Worm (Caenorhabditis elegans) whole organism, early embryonic: ENCODE measurements around the gene Y6E2A.7.
"Not testable (repeated sequence)": the region's sequence is repeated elsewhere in the genome, so short reads cannot be mapped to it uniquely, and the experiment has no call there.

Source experiments
- B0310.2 ChIP-seq: sonication (generic microtip); optimal IDR thresholded peaks from 2 replicates; lab custom pipeline; 2016; ENCODE audit warnings: mild to moderate bottlenecking, missing genetic modification characterization, missing compliant biosample characterization
- F13C5.2 ChIP-seq: sonication (generic microtip); optimal IDR thresholded peaks from 2 replicates; lab custom pipeline; 2017; ENCODE audit warnings: mild to moderate bottlenecking, missing genetic modification characterization, inconsistent platforms, missing compliant biosample characterization
- aly-1 ChIP-seq: sonication (generic microtip); optimal IDR thresholded peaks from 2 replicates; lab custom pipeline; 2016; ENCODE audit warnings: missing genetic modification characterization, missing compliant biosample characterization
- ama-1 ChIP-seq: fragments of 150-350 bp; optimal IDR thresholded peaks from 2 replicates; lab custom pipeline; 2014
- ceh-13 ChIP-seq: fragments of 200-800 bp; sonication (Bioruptor generic); optimal IDR thresholded peaks from 2 replicates; lab custom pipeline; 2018; ENCODE audit warnings: mild to moderate bottlenecking, missing genetic modification characterization, missing compliant biosample characterization
- ceh-36 ChIP-seq: sonication (generic microtip); optimal IDR thresholded peaks from 2 replicates; lab custom pipeline; 2016; ENCODE audit warnings: missing genetic modification characterization, inconsistent platforms, missing compliant biosample characterization
- ets-7 ChIP-seq: sonication (generic microtip); optimal IDR thresholded peaks from 2 replicates; lab custom pipeline; 2016; ENCODE audit warnings: missing genotype, missing genetic modification characterization, missing compliant biosample characterization
- flt-1 ChIP-seq: fragments of 200-800 bp; sonication (Bioruptor generic); IDR thresholded peaks from 2 replicates; pipeline ENCODE4 v1.3.6; 2022; ENCODE audit warnings: missing genetic modification characterization, missing compliant biosample characterization
- hmbx-1 ChIP-seq: sonication (generic microtip); optimal IDR thresholded peaks from 2 replicates; lab custom pipeline; 2016; ENCODE audit warnings: mild to moderate bottlenecking, missing genetic modification characterization, missing compliant biosample characterization
- hmg-4 ChIP-seq: fragments of 200-800 bp; sonication (Bioruptor generic); optimal IDR thresholded peaks from 2 replicates; lab custom pipeline; 2018; ENCODE audit warnings: mild to moderate bottlenecking, missing genetic modification characterization, missing compliant biosample characterization
- hnd-1 ChIP-seq: sonication (generic microtip); optimal IDR thresholded peaks from 2 replicates; lab custom pipeline; 2016; ENCODE audit warnings: missing genetic modification characterization, missing compliant biosample characterization
- pes-1 ChIP-seq: fragments of 200-800 bp; sonication (Bioruptor generic); IDR thresholded peaks from 2 replicates; pipeline ENCODE4 v1.3.6; 2022; ENCODE audit warnings: missing genetic modification reagents, missing genetic modification characterization, missing compliant biosample characterization
- scrt-1 ChIP-seq: fragments of 200-800 bp; sonication (Bioruptor generic); IDR thresholded peaks from 2 replicates; pipeline ENCODE4 v1.3.6; 2022; ENCODE audit warnings: missing genetic modification characterization, missing compliant biosample characterization
- sea-1 ChIP-seq: fragments of 200-800 bp; sonication (Bioruptor generic); conservative IDR thresholded peaks from 2 replicates; pipeline ENCODE4 v1.3.6; 2022; ENCODE audit warnings: missing genetic modification characterization, missing compliant biosample characterization
- tbx-11 ChIP-seq: fragments of 200-800 bp; sonication (Bioruptor generic); IDR thresholded peaks from 2 replicates; pipeline ENCODE4 v1.3.6; 2022; ENCODE audit warnings: missing genetic modification characterization, missing compliant biosample characterization
- tbx-37 ChIP-seq: fragments of 200-800 bp; sonication (Bioruptor generic); conservative IDR thresholded peaks from 2 replicates; pipeline ENCODE4 v1.3.6; 2022; ENCODE audit warnings: missing genetic modification reagents, missing genetic modification characterization, missing compliant biosample characterization
- tra-4 ChIP-seq: sonication (generic microtip); optimal IDR thresholded peaks from 2 replicates; lab custom pipeline; 2017; ENCODE audit warnings: missing genetic modification characterization, missing compliant biosample characterization

Gene Y6E2A.7

ce11 chrV:15735720-15736119, 16.1 kb downstream of the Y6E2A.7 start, which contains the start of gene str-27:
str-27 (minus strand) TSS chrV:15735820.
- TF ChIP-seq ets-7 (no peak), aly-1 (no peak), ama-1 (lab: Kevin White, UChicago) (no peak), tra-4 (tag; lab: Kevin White, UChicago) (no peak), pes-1 (GFP tag; lab: Robert Waterston, UW) (no peak), tbx-37 (GFP tag; lab: Robert Waterston, UW) (no peak), ceh-36 (tag; lab: Kevin White, UChicago) (no peak), hnd-1 (tag; lab: Kevin White, UChicago) (no peak), hmbx-1 (no peak), F13C5.2 (tag; lab: Kevin White, UChicago) (no peak), scrt-1 (GFP tag; lab: Robert Waterston, UW) (no peak), ceh-13 (no peak), hmg-4 (GFP tag; lab: Kevin White, UChicago) (no peak), sea-1 (no peak), flt-1 (GFP tag; lab: Robert Waterston, UW) (no peak), tbx-11 (no peak), B0310.2 (tag; lab: Kevin White, UChicago) (no peak)

ce11 chrV:15741851-15742250, 22.2 kb downstream of the Y6E2A.7 start, which contains the start of gene str-18:
str-18 (minus strand) TSS chrV:15741951.
- TF ChIP-seq scrt-1 (GFP tag; lab: Robert Waterston, UW): no peak
- no peak for TF ChIP-seq pes-1 (GFP tag; lab: Robert Waterston, UW)
- TF ChIP-seq tbx-11: no peak
- TF ChIP-seq ceh-36 (tag; lab: Kevin White, UChicago): no peak
- no peak for TF ChIP-seq flt-1 (GFP tag; lab: Robert Waterston, UW)
- no peak for TF ChIP-seq F13C5.2 (tag; lab: Kevin White, UChicago)
- TF ChIP-seq hnd-1 (tag; lab: Kevin White, UChicago): no peak
- TF ChIP-seq hmbx-1: no peak
- TF ChIP-seq sea-1: no peak
- TF ChIP-seq B0310.2 (tag; lab: Kevin White, UChicago): no peak
- no peak for TF ChIP-seq ceh-13

ce11 chrV:15744366-15744765, 24.7 kb downstream of the Y6E2A.7 start, which contains the start of gene str-19:
str-19 (minus strand) TSS chrV:15744466.
- not testable (repeated sequence) for TF ChIP-seq hmg-4 (GFP tag; lab: Kevin White, UChicago); pes-1 (GFP tag; lab: Robert Waterston, UW); hnd-1 (tag; lab: Kevin White, UChicago)

ce11 chrV:15748343-15748742, 28.7 kb downstream of the Y6E2A.7 start, which contains the start of gene T23D5.8:
T23D5.8 (minus strand) TSS chrV:15748443.
- TF ChIP-seq sea-1; tbx-37 (GFP tag; lab: Robert Waterston, UW); ets-7: not testable (repeated sequence)

ce11 chrV:15750130-15750529, 30.5 kb downstream of the Y6E2A.7 start, which contains the start of gene str-6:
str-6 (minus strand) TSS chrV:15750230.
- no peak for TF ChIP-seq scrt-1 (GFP tag; lab: Robert Waterston, UW)
- TF ChIP-seq ama-1 (lab: Kevin White, UChicago): no peak
- TF ChIP-seq hmg-4 (GFP tag; lab: Kevin White, UChicago): no peak
- no peak for TF ChIP-seq hmbx-1
- no peak for TF ChIP-seq ceh-36 (tag; lab: Kevin White, UChicago)
- TF ChIP-seq tbx-11: no peak
- TF ChIP-seq tra-4 (tag; lab: Kevin White, UChicago): no peak
- TF ChIP-seq tbx-37 (GFP tag; lab: Robert Waterston, UW): no peak
- TF ChIP-seq hnd-1 (tag; lab: Kevin White, UChicago): no peak
- no peak for TF ChIP-seq flt-1 (GFP tag; lab: Robert Waterston, UW)
- no peak for TF ChIP-seq B0310.2 (tag; lab: Kevin White, UChicago)
- TF ChIP-seq aly-1: no peak
- no peak for TF ChIP-seq ets-7
- no peak for TF ChIP-seq pes-1 (GFP tag; lab: Robert Waterston, UW)
- no peak for TF ChIP-seq F13C5.2 (tag; lab: Kevin White, UChicago)
- TF ChIP-seq sea-1: no peak
- no peak for TF ChIP-seq ceh-13

ce11 chrV:15752049-15752448, 32.4 kb downstream of the Y6E2A.7 start, which contains the start of gene str-43:
str-43 (minus strand) TSS chrV:15752149.
- TF ChIP-seq hnd-1 (tag; lab: Kevin White, UChicago) (no peak), aly-1 (no peak), flt-1 (GFP tag; lab: Robert Waterston, UW) (no peak), F13C5.2 (tag; lab: Kevin White, UChicago) (no peak), tbx-11 (no peak), tra-4 (tag; lab: Kevin White, UChicago) (no peak), scrt-1 (GFP tag; lab: Robert Waterston, UW) (no peak), sea-1 (no peak), ceh-13 (no peak), ama-1 (lab: Kevin White, UChicago) (no peak), ets-7 (no peak)

- not testable (repeated sequence) for TF ChIP-seq pes-1 (GFP tag; lab: Robert Waterston, UW); scrt-1 (GFP tag; lab: Robert Waterston, UW); ceh-13
Measured at ce11 chrV:15752941-15753340, 33.3 kb downstream of the Y6E2A.7 start, which contains the start of gene str-5. str-5 (plus strand) TSS chrV:15753241.

ce11 chrV:15754731-15755130, 35.1 kb downstream of the Y6E2A.7 start, which contains the start of gene str-8:
str-8 (plus strand) TSS chrV:15755031.
- not testable (repeated sequence) for TF ChIP-seq ama-1 (lab: Kevin White, UChicago); aly-1; F13C5.2 (tag; lab: Kevin White, UChicago)
